Worm (Caenorhabditis elegans): ENCODE measurements around the gene F13H10.5.
"Not testable (repeated sequence)": the region's sequence is repeated elsewhere in the genome, so short reads cannot be mapped to it uniquely, and the experiment has no call there.

DNA sequence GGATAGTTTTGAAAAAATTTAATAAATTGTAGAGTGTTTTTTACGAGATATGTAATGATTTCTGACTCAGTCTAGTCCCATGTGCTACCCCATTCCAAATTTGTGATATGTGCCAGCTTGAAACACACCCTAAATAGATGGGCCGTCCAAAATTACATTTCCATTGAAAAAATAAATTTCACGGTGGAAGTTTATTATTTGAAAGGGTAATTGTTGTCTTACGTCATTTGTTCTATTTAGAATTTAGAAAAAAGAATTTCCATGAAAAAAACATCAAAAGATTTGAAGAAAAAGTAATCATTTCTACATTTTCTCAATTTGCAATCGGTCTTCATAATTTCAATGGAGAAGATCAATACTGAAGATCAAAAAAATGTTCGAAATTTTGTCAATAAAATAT lies 35.8 kb upstream of the F13H10.5 start, which contains the start of gene Y69E1A.4:
- TF ChIP-seq elt-1, aly-2 (tag; optimal IDR thresholded peaks at IDR 0.05): not testable (repeated sequence)

All from whole organism, L2 larva.